Worm (Caenorhabditis elegans) whole organism, late embryonic: ENCODE measurements around the gene C35A5.10.

Source experiments
- F13H6.1 ChIP-seq: sonication (generic microtip); optimal IDR thresholded peaks from 2 replicates; lab custom pipeline; 2016; ENCODE audit warnings: missing genetic modification characterization, missing compliant biosample characterization
- T23F11.4 ChIP-seq: fragments of 200-800 bp; sonication (Bioruptor generic); optimal IDR thresholded peaks from 2 replicates; lab custom pipeline; 2018; ENCODE audit warnings: mild to moderate bottlenecking, missing genetic modification characterization, missing compliant biosample characterization
- Y22D7AL.16 ChIP-seq: sonication (generic microtip); optimal IDR thresholded peaks from 2 replicates; lab custom pipeline; 2016; ENCODE audit warnings: missing genetic modification characterization, missing compliant biosample characterization
- ahr-1 ChIP-seq: sonication (generic microtip); optimal IDR thresholded peaks from 2 replicates; lab custom pipeline; 2016; ENCODE audit warnings: missing genetic modification characterization, missing compliant biosample characterization
- ama-1 ChIP-seq: fragments of 150-350 bp; optimal IDR thresholded peaks from 2 replicates; lab custom pipeline; 2014
- ceh-19 ChIP-seq: fragments of 200-800 bp; sonication (Bioruptor generic); optimal IDR thresholded peaks from 2 replicates; lab custom pipeline; 2018; ENCODE audit warnings: mild to moderate bottlenecking, missing genetic modification characterization, missing compliant biosample characterization
- ceh-2 ChIP-seq: sonication (generic microtip); optimal IDR thresholded peaks from 2 replicates; lab custom pipeline; 2016; ENCODE audit warnings: missing genotype, missing genetic modification characterization, missing compliant biosample characterization
- ceh-24 ChIP-seq: sonication (generic microtip); optimal IDR thresholded peaks from 2 replicates; lab custom pipeline; 2016; ENCODE audit warnings: mild to moderate bottlenecking, missing genetic modification characterization, missing compliant biosample characterization
- ceh-31 ChIP-seq: sonication (generic microtip); optimal IDR thresholded peaks from 2 replicates; lab custom pipeline; 2016; ENCODE audit warnings: missing genetic modification characterization, missing compliant biosample characterization
- ceh-6 ChIP-seq: fragments of 200-800 bp; sonication (Bioruptor generic); optimal IDR thresholded peaks from 2 replicates; lab custom pipeline; 2018; ENCODE audit warnings: mild to moderate bottlenecking, missing genetic modification characterization, missing compliant biosample characterization
- ceh-9 ChIP-seq: sonication (generic microtip); optimal IDR thresholded peaks from 2 replicates; lab custom pipeline; 2016; ENCODE audit warnings: mild to moderate bottlenecking, missing genetic modification characterization, inconsistent platforms, missing compliant biosample characterization
- dmd-4 ChIP-seq: sonication (generic microtip); optimal IDR thresholded peaks from 2 replicates; lab custom pipeline; 2016; ENCODE audit warnings: borderline replicate concordance, missing genetic modification characterization, missing compliant biosample characterization
- elt-2 ChIP-seq: sonication (generic microtip); optimal IDR thresholded peaks from 2 replicates; lab custom pipeline; 2016; ENCODE audit warnings: missing genetic modification reagents, missing genetic modification characterization, missing compliant biosample characterization
- elt-4 ChIP-seq: sonication (generic microtip); optimal IDR thresholded peaks from 2 replicates; lab custom pipeline; 2016; ENCODE audit warnings: missing genetic modification characterization, missing compliant biosample characterization
- ets-4 ChIP-seq: sonication (generic microtip); optimal IDR thresholded peaks from 2 replicates; lab custom pipeline; 2016; ENCODE audit warnings: missing genetic modification characterization, missing compliant biosample characterization
- eyg-1 ChIP-seq: sonication (generic microtip); optimal IDR thresholded peaks from 2 replicates; lab custom pipeline; 2016; ENCODE audit warnings: missing genotype, missing genetic modification characterization, missing compliant biosample characterization
- fax-1 ChIP-seq: sonication (generic microtip); optimal IDR thresholded peaks from 2 replicates; lab custom pipeline; 2016; ENCODE audit warnings: missing genotype, missing genetic modification characterization, missing compliant biosample characterization
- fkh-6 ChIP-seq: sonication (generic microtip); optimal IDR thresholded peaks from 2 replicates; lab custom pipeline; 2016; ENCODE audit warnings: missing genetic modification characterization, missing compliant biosample characterization
- hlh-13 ChIP-seq: fragments of 200-800 bp; sonication (Bioruptor generic); optimal IDR thresholded peaks from 2 replicates; lab custom pipeline; 2018; ENCODE audit warnings: mild to moderate bottlenecking, missing genetic modification characterization, missing compliant biosample characterization
- hlh-15 ChIP-seq: sonication (generic microtip); optimal IDR thresholded peaks from 2 replicates; lab custom pipeline; 2016; ENCODE audit warnings: missing genetic modification characterization, missing compliant biosample characterization
- hlh-6 ChIP-seq: sonication (generic microtip); optimal IDR thresholded peaks from 2 replicates; lab custom pipeline; 2016; ENCODE audit warnings: missing genotype, missing genetic modification characterization, missing compliant biosample characterization
- lin-11 ChIP-seq: fragments of 200-800 bp; sonication (Bioruptor generic); optimal IDR thresholded peaks from 2 replicates; lab custom pipeline; 2018; ENCODE audit warnings: mild to moderate bottlenecking, missing genetic modification characterization, missing compliant biosample characterization
- mec-3 ChIP-seq: sonication (generic microtip); optimal IDR thresholded peaks from 2 replicates; lab custom pipeline; 2016; ENCODE audit warnings: borderline replicate concordance, missing genetic modification characterization, missing compliant biosample characterization
- nfya-1 ChIP-seq: sonication (generic microtip); optimal IDR thresholded peaks from 2 replicates; lab custom pipeline; 2017; ENCODE audit warnings: missing genetic modification characterization, mild to moderate bottlenecking, missing compliant biosample characterization, antibody characterized with exemption, moderate library complexity
- npax-4 ChIP-seq: sonication (generic microtip); optimal IDR thresholded peaks from 2 replicates; lab custom pipeline; 2016; ENCODE audit warnings: missing genetic modification characterization, missing compliant biosample characterization
- pat-9 ChIP-seq: fragments of 200-800 bp; sonication (Bioruptor generic); optimal IDR thresholded peaks from 2 replicates; lab custom pipeline; 2018; ENCODE audit warnings: mild to moderate bottlenecking, missing genetic modification characterization, moderate library complexity, missing compliant biosample characterization
- pha-2 ChIP-seq: sonication (generic microtip); optimal IDR thresholded peaks from 2 replicates; lab custom pipeline; 2017; ENCODE audit warnings: mild to moderate bottlenecking, missing genetic modification characterization, missing compliant biosample characterization
- pros-1 ChIP-seq: fragments of 150-350 bp; optimal IDR thresholded peaks from 2 replicates; lab custom pipeline; 2014; ENCODE audit warnings: missing biosample characterization, missing genetic modification reagents, missing genetic modification characterization
- ref-2 ChIP-seq: sonication (generic microtip); optimal IDR thresholded peaks from 2 replicates; lab custom pipeline; 2016; ENCODE audit warnings: missing genetic modification characterization, missing compliant biosample characterization
- rnt-1 ChIP-seq: sonication (generic microtip); optimal IDR thresholded peaks from 2 replicates; lab custom pipeline; 2016; ENCODE audit warnings: missing genetic modification characterization, missing compliant biosample characterization
- sdc-2 ChIP-seq: sonication (generic microtip); optimal IDR thresholded peaks from 2 replicates; lab custom pipeline; 2016; ENCODE audit warnings: missing genotype, missing genetic modification characterization, missing compliant biosample characterization
- sox-2 ChIP-seq: fragments of 200-800 bp; sonication (Bioruptor generic); IDR thresholded peaks from 2 replicates; pipeline ENCODE4 v1.3.6; 2022; ENCODE audit warnings: missing genetic modification reagents, missing genetic modification characterization, missing compliant biosample characterization
- sox-4 ChIP-seq: sonication (generic microtip); optimal IDR thresholded peaks from 2 replicates; lab custom pipeline; 2017; ENCODE audit warnings: mild to moderate bottlenecking, missing genetic modification characterization, inconsistent platforms, missing compliant biosample characterization
- syd-9 ChIP-seq: sonication (generic microtip); optimal IDR thresholded peaks from 2 replicates; lab custom pipeline; 2016; ENCODE audit warnings: mild to moderate bottlenecking, missing genetic modification characterization, moderate library complexity, missing compliant biosample characterization
- tbx-7 ChIP-seq: sonication (generic microtip); optimal IDR thresholded peaks from 2 replicates; lab custom pipeline; 2016; ENCODE audit warnings: missing genotype, missing genetic modification characterization, missing compliant biosample characterization
- unc-3 ChIP-seq, 2 experiments: fragments of 200-800 bp in 1 of 2; sonication (Bioruptor generic) in 1 of 2; sonication (generic microtip) in 1 of 2; conservative IDR thresholded peaks in 1 of 2; optimal IDR thresholded peaks in 1 of 2; 2 replicates each; pipeline versions ENCODE4 v1.3.6 to Lab custom; 2016 to 2022; ENCODE audit warnings: missing compliant biosample characterization in 2 of 2, missing genetic modification characterization in 2 of 2, missing genetic modification reagents in 1 of 2
- unc-55 ChIP-seq: sonication (generic microtip); optimal IDR thresholded peaks from 2 replicates; lab custom pipeline; 2017; ENCODE audit warnings: missing biosample characterization, missing genetic modification reagents, missing genetic modification characterization

The C35A5.10 gene

ce11 chrV:10491443-10491842 lies 12.6 kb upstream of the C35A5.10 start, which contains the start of gene aqp-5:
TSS of gene aqp-5 (plus strand) at chrV:10491743.
- TF ChIP-seq ets-4 (tag; lab: Kevin White, UChicago), result no peak

DNA sequence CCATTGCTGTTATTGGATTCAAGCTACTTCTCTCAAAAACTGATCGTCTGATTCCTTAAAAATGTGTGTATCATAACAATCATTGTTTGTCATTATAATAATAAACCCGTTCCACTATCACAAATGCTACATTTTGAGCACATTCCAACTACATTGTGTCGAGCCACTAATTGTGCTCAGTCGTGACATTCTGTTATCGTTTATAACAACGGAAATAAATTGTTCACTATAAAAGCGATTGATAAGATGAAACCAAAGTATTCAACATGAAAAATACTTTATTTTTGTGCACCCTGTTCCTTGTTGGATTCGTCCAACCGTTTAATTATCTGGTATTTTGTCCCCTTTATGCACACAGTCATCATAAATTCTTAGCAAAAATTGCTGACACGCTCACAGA lies 10.8 kb upstream of the C35A5.10 start, which contains the start of gene ugt-33:
TSS of gene ugt-33 (plus strand) at position 260 of the 400 bp plus-strand sequence.
- no peak for TF ChIP-seq ahr-1 (tag; lab: Kevin White, UChicago)
- no peak for TF ChIP-seq pros-1 (tag; lab: Kevin White, UChicago)
- TF ChIP-seq, all 69 proteins: peak for 0

- TF ChIP-seq unc-55 (GFP tag; lab: Kevin White, UChicago), result no peak
- TF ChIP-seq F13H6.1, result no peak
- no peak for TF ChIP-seq fkh-6 (tag; lab: Kevin White, UChicago)
- no peak for TF ChIP-seq elt-2
- no peak for TF ChIP-seq ama-1 (lab: Kevin White, UChicago)
- no peak for TF ChIP-seq T23F11.4 (GFP tag; lab: Kevin White, UChicago)
- TF ChIP-seq nfya-1 (tag; lab: Kevin White, UChicago), result no peak
- TF ChIP-seq eyg-1 (tag; lab: Kevin White, UChicago), result no peak
- no peak for TF ChIP-seq unc-3 (GFP tag; conservative IDR thresholded peaks at IDR 0.05; lab: Robert Waterston, UW)
- TF ChIP-seq unc-3 (tag; optimal IDR thresholded peaks at IDR 0.05; lab: Kevin White, UChicago), result no peak
- TF ChIP-seq ceh-19 (GFP tag; lab: Kevin White, UChicago), result no peak
- no peak for TF ChIP-seq elt-4
- TF ChIP-seq syd-9 (tag; lab: Kevin White, UChicago), result no peak
- no peak for TF ChIP-seq dmd-4 (tag; lab: Kevin White, UChicago)
- TF ChIP-seq fax-1, result no peak
- no peak for TF ChIP-seq tbx-7 (tag; lab: Kevin White, UChicago)
Observed at ce11 chrV:10496733-10497132, 7.3 kb upstream of the C35A5.10 start, which contains the start of gene C35A5.4. TSS of gene C35A5.4 (plus strand) at chrV:10497033.

- TF ChIP-seq pha-2 (tag; lab: Kevin White, UChicago) (no peak), ref-2 (tag; lab: Kevin White, UChicago) (no peak), ceh-24 (tag; lab: Kevin White, UChicago) (no peak), pros-1 (tag; lab: Kevin White, UChicago) (no peak), npax-4 (tag; lab: Kevin White, UChicago) (no peak), sdc-2 (tag; lab: Kevin White, UChicago) (no peak), fax-1 (no peak), ceh-2 (no peak)
Observed at ce11 chrV:10501295-10501694, 2.7 kb upstream of the C35A5.10 start, which contains the start of gene C35A5.3. TSS of gene C35A5.3 (minus strand) at chrV:10501395.

ce11 chrV:10503011-10503410 lies 982 bp upstream of the C35A5.10 start, which contains the start of gene C35A5.11:
TSS of gene C35A5.11 (minus strand) at chrV:10503111.
- no peak for TF ChIP-seq unc-55 (GFP tag; lab: Kevin White, UChicago)
- no peak for TF ChIP-seq lin-11 (tag; lab: Kevin White, UChicago)
- no peak for TF ChIP-seq elt-4
- no peak for TF ChIP-seq pat-9 (tag; lab: Kevin White, UChicago)
- TF ChIP-seq rnt-1 (tag; lab: Kevin White, UChicago), result no peak
- no peak for TF ChIP-seq ceh-31 (tag; lab: Kevin White, UChicago)
- no peak for TF ChIP-seq ceh-9 (tag; lab: Kevin White, UChicago)
- no peak for TF ChIP-seq hlh-13 (GFP tag; lab: Kevin White, UChicago)
- no peak for TF ChIP-seq hlh-15 (tag; lab: Kevin White, UChicago)
- no peak for TF ChIP-seq sox-2
- TF ChIP-seq mec-3 (tag; lab: Kevin White, UChicago), result no peak
- no peak for TF ChIP-seq ref-2 (tag; lab: Kevin White, UChicago)
- TF ChIP-seq Y22D7AL.16, result no peak
- TF ChIP-seq sox-4 (tag; lab: Kevin White, UChicago), result no peak
- no peak for TF ChIP-seq ceh-6 (GFP tag; lab: Kevin White, UChicago)
- TF ChIP-seq hlh-6 (tag; lab: Kevin White, UChicago), result no peak
- TF ChIP-seq, all 69 proteins: peak for 0
